Fruit fly (Drosophila melanogaster) whole organism, embryonic: ENCODE results near the gene Cyt-b5-r.

Experiments used
- Atf-2 ChIP-seq: fragments of 200-800 bp; sonication (Bioruptor generic); optimal IDR thresholded peaks from 2 replicates; lab custom pipeline; 2016; ENCODE audit warnings: missing biosample characterization, missing genetic modification characterization
- Atf6 ChIP-seq: fragments of 200-800 bp; sonication (Bioruptor generic); IDR thresholded peaks from 2 replicates; pipeline ENCODE4 v1.3.6; 2022; ENCODE audit warnings: missing biosample characterization, missing genetic modification characterization
- CG10147 ChIP-seq: fragments of 200-800 bp; sonication (Bioruptor generic); optimal IDR thresholded peaks from 2 replicates; lab custom pipeline; 2019; ENCODE audit warnings: missing biosample characterization, mild to moderate bottlenecking, missing genetic modification characterization, moderate library complexity
- CG1024 ChIP-seq: fragments of 200-800 bp; sonication (Bioruptor generic); IDR thresholded peaks from 2 replicates; pipeline ENCODE4 v1.3.6; 2022; ENCODE audit warnings: missing biosample characterization, missing genetic modification characterization
- CG10959 ChIP-seq: fragments of 200-800 bp; sonication (Bioruptor generic); IDR thresholded peaks from 2 replicates; pipeline ENCODE4 v1.3.6; 2022; ENCODE audit warnings: missing biosample characterization, missing genetic modification characterization
- CG13424 ChIP-seq: fragments of 200-800 bp; sonication (Bioruptor generic); optimal IDR thresholded peaks from 2 replicates; lab custom pipeline; 2019; ENCODE audit warnings: missing biosample characterization, mild to moderate bottlenecking, missing genetic modification characterization, moderate library complexity
- CG13775 ChIP-seq: fragments of 200-800 bp; sonication (Bioruptor generic); optimal IDR thresholded peaks from 3 replicates; lab custom pipeline; 2017; ENCODE audit warnings: missing biosample characterization, mild to moderate bottlenecking, missing genetic modification characterization
- CG15601 ChIP-seq: fragments of 200-800 bp; sonication (Bioruptor generic); optimal IDR thresholded peaks from 3 replicates; lab custom pipeline; 2019; ENCODE audit warnings: missing biosample characterization, mild to moderate bottlenecking, missing genetic modification characterization, moderate library complexity
- CG1603 ChIP-seq: fragments of 200-800 bp; sonication (Bioruptor generic); optimal IDR thresholded peaks from 2 replicates; lab custom pipeline; 2019; ENCODE audit warnings: missing biosample characterization, mild to moderate bottlenecking, missing genetic modification characterization, moderate library complexity
- CG1832 ChIP-seq: fragments of 200-800 bp; sonication (Bioruptor generic); optimal IDR thresholded peaks from 2 replicates; lab custom pipeline; 2017; ENCODE audit warnings: missing biosample characterization, mild to moderate bottlenecking, missing genetic modification characterization, inconsistent platforms
- CG33557 ChIP-seq: fragments of 200-800 bp; sonication (Bioruptor generic); optimal IDR thresholded peaks from 2 replicates; lab custom pipeline; 2019; ENCODE audit warnings: missing biosample characterization, mild to moderate bottlenecking, missing genetic modification characterization, moderate library complexity
- CG3847 ChIP-seq: fragments of 200-800 bp; sonication (Bioruptor generic); IDR thresholded peaks from 2 replicates; pipeline ENCODE4 v1.3.6; 2022; ENCODE audit warnings: missing biosample characterization, missing genetic modification characterization
- CG4617 ChIP-seq: fragments of 200-800 bp; sonication (Bioruptor generic); optimal IDR thresholded peaks from 3 replicates; lab custom pipeline; 2016; ENCODE audit warnings: missing biosample characterization, missing genetic modification characterization, borderline replicate concordance
- CG4707 ChIP-seq: fragments of 200-800 bp; sonication (Bioruptor generic); optimal IDR thresholded peaks from 2 replicates; lab custom pipeline; 2018; ENCODE audit warnings: missing biosample characterization, mild to moderate bottlenecking, missing genetic modification characterization, moderate library complexity
- CG4730 ChIP-seq: fragments of 200-800 bp; sonication (Bioruptor generic); IDR thresholded peaks from 2 replicates; pipeline ENCODE4 v1.3.6; 2022; ENCODE audit warnings: missing biosample characterization, missing genetic modification characterization
- CG5180 ChIP-seq: fragments of 200-800 bp; sonication (Bioruptor generic); optimal IDR thresholded peaks from 3 replicates; lab custom pipeline; 2017; ENCODE audit warnings: missing biosample characterization, missing genetic modification characterization, mild to moderate bottlenecking, moderate library complexity, missing genetic modification reagents
- CG6272 ChIP-seq: fragments of 200-800 bp; sonication (Bioruptor generic); IDR thresholded peaks from 2 replicates; pipeline ENCODE4 v1.3.6; 2022; ENCODE audit warnings: missing biosample characterization, missing genetic modification characterization
- CG6813 ChIP-seq: fragments of 200-800 bp; sonication (Bioruptor generic); optimal IDR thresholded peaks from 2 replicates; lab custom pipeline; 2017; ENCODE audit warnings: missing biosample characterization, missing genetic modification characterization, mild to moderate bottlenecking, moderate library complexity, missing genetic modification reagents
- CG8281 ChIP-seq: fragments of 200-800 bp; sonication (Bioruptor generic); optimal IDR thresholded peaks from 2 replicates; lab custom pipeline; 2018; ENCODE audit warnings: missing biosample characterization, mild to moderate bottlenecking, missing genetic modification characterization, moderate library complexity
- Elba2 ChIP-seq: fragments of 200-800 bp; sonication (Bioruptor generic); optimal IDR thresholded peaks from 3 replicates; lab custom pipeline; 2016; ENCODE audit warnings: missing biosample characterization, missing genetic modification characterization
- Ets97D ChIP-seq: fragments of 200-800 bp; sonication (Bioruptor generic); optimal IDR thresholded peaks from 3 replicates; lab custom pipeline; 2016; ENCODE audit warnings: missing biosample characterization, missing genetic modification characterization
- HLH3B ChIP-seq: fragments of 200-800 bp; sonication (Bioruptor generic); IDR thresholded peaks from 2 replicates; pipeline ENCODE4 v1.3.6; 2022; ENCODE audit warnings: missing biosample characterization, missing genetic modification characterization
- Hmx ChIP-seq: fragments of 200-800 bp; sonication (Bioruptor generic); optimal IDR thresholded peaks from 2 replicates; lab custom pipeline; 2016; ENCODE audit warnings: missing biosample characterization, missing genetic modification characterization
- Kr ChIP-seq: fragments of 200-800 bp; sonication (Bioruptor generic); optimal IDR thresholded peaks from 2 replicates; lab custom pipeline; 2017; ENCODE audit warnings: missing biosample characterization, mild to moderate bottlenecking, missing genetic modification characterization
- Med ChIP-seq: fragments of 200-800 bp; sonication (Bioruptor generic); peaks from one replicate; lab custom pipeline; 2016; ENCODE audit warnings: missing biosample characterization, missing genetic modification characterization, mild to moderate bottlenecking, inconsistent platforms, moderate library complexity
- Mes4 ChIP-seq: fragments of 200-800 bp; sonication (Bioruptor generic); optimal IDR thresholded peaks from 2 replicates; lab custom pipeline; 2016; ENCODE audit warnings: missing biosample characterization, missing genetic modification characterization
- Mrtf ChIP-seq: fragments of 200-800 bp; sonication (Bioruptor generic); IDR thresholded peaks from 3 replicates; pipeline ENCODE4 v1.3.6; 2022; ENCODE audit warnings: missing biosample characterization, missing genetic modification characterization
- NC2α ChIP-seq: fragments of 200-800 bp; sonication (Bioruptor generic); optimal IDR thresholded peaks from 2 replicates; lab custom pipeline; 2016; ENCODE audit warnings: missing biosample characterization, missing genetic modification characterization
- NFAT ChIP-seq: fragments of 200-800 bp; sonication (Bioruptor generic); IDR thresholded peaks from 2 replicates; pipeline ENCODE4 v1.3.6; 2022; ENCODE audit warnings: missing biosample characterization, missing genetic modification characterization
- Nf-YB ChIP-seq: fragments of 200-800 bp; sonication (Bioruptor generic); optimal IDR thresholded peaks from 3 replicates; lab custom pipeline; 2019; ENCODE audit warnings: missing biosample characterization, mild to moderate bottlenecking, missing genetic modification characterization, moderate library complexity
- Rfx ChIP-seq: fragments of 200-800 bp; sonication (Bioruptor generic); IDR thresholded peaks from 2 replicates; pipeline ENCODE4 v1.3.6; 2022; ENCODE audit warnings: missing biosample characterization, missing genetic modification characterization
- Rx ChIP-seq: fragments of 200-800 bp; sonication (Bioruptor generic); IDR thresholded peaks from 2 replicates; pipeline ENCODE4 v1.3.6; 2022; ENCODE audit warnings: missing biosample characterization, missing genetic modification characterization
- Xrp1 ChIP-seq: fragments of 200-800 bp; sonication (Bioruptor generic); IDR thresholded peaks from 2 replicates; pipeline ENCODE4 v1.3.6; 2022; ENCODE audit warnings: missing biosample characterization, missing genetic modification characterization
- bab2 ChIP-seq: fragments of 200-800 bp; sonication (Bioruptor generic); optimal IDR thresholded peaks from 2 replicates; lab custom pipeline; 2016; ENCODE audit warnings: missing biosample characterization, missing genetic modification characterization
- bowl ChIP-seq: fragments of 200-800 bp; sonication (Bioruptor generic); IDR thresholded peaks from 2 replicates; pipeline ENCODE4 v1.3.6; 2022; ENCODE audit warnings: missing biosample characterization, missing genetic modification characterization
- chm ChIP-seq: fragments of 200-800 bp; sonication (Bioruptor generic); IDR thresholded peaks from 2 replicates; pipeline ENCODE4 v1.3.6; 2022; ENCODE audit warnings: missing biosample characterization, missing genetic modification characterization
- danr ChIP-seq: fragments of 200-800 bp; sonication (Bioruptor generic); IDR thresholded peaks from 2 replicates; pipeline ENCODE4 v1.3.6; 2022; ENCODE audit warnings: missing biosample characterization, missing genetic modification characterization
- dati ChIP-seq: fragments of 200-800 bp; sonication (Bioruptor generic); IDR thresholded peaks from 2 replicates; pipeline ENCODE4 v1.3.6; 2022; ENCODE audit warnings: missing biosample characterization, missing genetic modification characterization
- dm ChIP-seq: fragments of 200-800 bp; sonication (Bioruptor generic); optimal IDR thresholded peaks from 3 replicates; lab custom pipeline; 2016; ENCODE audit warnings: missing biosample characterization, missing genetic modification characterization
- ewg ChIP-seq: fragments of 200-800 bp; sonication (Bioruptor generic); optimal IDR thresholded peaks from 3 replicates; lab custom pipeline; 2017; ENCODE audit warnings: mild to moderate bottlenecking, missing biosample characterization, missing genetic modification reagents, missing genetic modification characterization
- exex ChIP-seq: fragments of 200-800 bp; sonication (Bioruptor generic); optimal IDR thresholded peaks from 4 replicates; lab custom pipeline; 2018; ENCODE audit warnings: missing biosample characterization, mild to moderate bottlenecking, missing genetic modification characterization, moderate library complexity
- mirr ChIP-seq: fragments of 200-800 bp; sonication (Bioruptor generic); optimal IDR thresholded peaks from 3 replicates; lab custom pipeline; 2018; ENCODE audit warnings: missing biosample characterization, mild to moderate bottlenecking, missing genetic modification characterization
- nau ChIP-seq: fragments of 200-800 bp; sonication (Bioruptor generic); optimal IDR thresholded peaks from 3 replicates; lab custom pipeline; 2017; ENCODE audit warnings: missing biosample characterization, mild to moderate bottlenecking, missing genetic modification characterization, missing genetic modification reagents
- odd ChIP-seq: fragments of 200-800 bp; sonication (Bioruptor generic); optimal IDR thresholded peaks from 2 replicates; lab custom pipeline; 2017; ENCODE audit warnings: missing biosample characterization, mild to moderate bottlenecking, missing genetic modification characterization
- sim ChIP-seq: fragments of 200-800 bp; sonication (Bioruptor generic); IDR thresholded peaks from 2 replicates; pipeline ENCODE4 v1.3.6; 2022; ENCODE audit warnings: missing biosample characterization, missing genetic modification characterization
- stc ChIP-seq: fragments of 200-800 bp; sonication (Bioruptor generic); IDR thresholded peaks from 2 replicates; pipeline ENCODE4 v1.3.6; 2022; ENCODE audit warnings: missing biosample characterization, missing genetic modification characterization
- sug ChIP-seq: fragments of 200-800 bp; optimal IDR thresholded peaks from 2 replicates; lab custom pipeline; 2019; ENCODE audit warnings: missing biosample characterization, mild to moderate bottlenecking, missing genetic modification characterization, moderate library complexity
- tap ChIP-seq: fragments of 200-800 bp; optimal IDR thresholded peaks from 3 replicates; lab custom pipeline; 2019; ENCODE audit warnings: missing biosample characterization, mild to moderate bottlenecking, missing genetic modification characterization, moderate library complexity
- tna ChIP-seq: fragments of 200-800 bp; sonication (Bioruptor generic); IDR thresholded peaks from 2 replicates; pipeline ENCODE4 v1.3.6; 2022; ENCODE audit warnings: missing biosample characterization, missing genetic modification characterization; ENCODE audit not compliant: partially characterized antibody
- z ChIP-seq: fragments of 200-800 bp; sonication (Bioruptor generic); IDR thresholded peaks from 3 replicates; pipeline ENCODE4 v1.3.6; 2022; ENCODE audit warnings: missing biosample characterization, missing genetic modification characterization
- zen ChIP-seq: fragments of 200-800 bp; sonication (Bioruptor generic); optimal IDR thresholded peaks from 3 replicates; lab custom pipeline; 2018; ENCODE audit warnings: missing biosample characterization, mild to moderate bottlenecking, missing genetic modification characterization, moderate library complexity
- zen2 ChIP-seq: fragments of 200-800 bp; sonication (Bioruptor generic); IDR thresholded peaks from 3 replicates; pipeline ENCODE4 v1.3.6; 2022; ENCODE audit warnings: missing biosample characterization, missing genetic modification characterization; ENCODE audit not compliant: partially characterized antibody
- zf30C ChIP-seq: fragments of 200-800 bp; sonication (Bioruptor generic); optimal IDR thresholded peaks from 3 replicates; lab custom pipeline; 2018; ENCODE audit warnings: missing biosample characterization, mild to moderate bottlenecking, missing genetic modification characterization

The Cyt-b5-r gene

DNA sequence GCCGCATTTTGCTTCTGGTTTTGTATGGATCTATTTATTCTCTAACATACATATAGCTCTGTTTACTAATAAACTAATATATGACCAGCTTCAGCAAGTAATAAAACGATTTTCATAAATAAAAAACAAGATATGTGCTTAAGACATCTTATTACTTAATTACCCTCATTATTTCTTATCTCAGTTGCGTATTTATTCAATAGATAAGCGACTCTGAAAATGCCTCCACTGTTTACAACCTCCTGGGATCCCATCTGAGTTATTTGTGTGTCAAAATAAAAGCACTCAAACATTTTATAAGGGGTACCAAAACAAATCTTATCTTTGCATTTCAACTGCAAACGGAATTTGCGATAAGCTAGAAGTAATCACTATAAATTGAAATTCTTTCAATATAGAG is 29.2 kb upstream of the Cyt-b5-r start (continued):
- TF ChIP-seq CG4617 (GFP tag; lab: Kevin White, UChicago) (no peak), Rx (GFP tag; lab: Robert Waterston, UW) (no peak), Nf-YB (GFP tag; lab: Kevin White, UChicago) (peak; percentile 36), Rfx (no peak), zen2 (no peak), exex (peak; percentile 97), CG3847 (GFP tag; lab: Robert Waterston, UW) (no peak), CG10959 (GFP tag; lab: Robert Waterston, UW) (no peak), tap (peak; percentile 13), danr (GFP tag; lab: Robert Waterston, UW) (no peak), CG13424 (tag; lab: Kevin White, UChicago) (peak; percentile 17), Atf6 (no peak), Kr (GFP tag; lab: Kevin White, UChicago) (no peak), Mrtf (GFP tag; lab: Robert Waterston, UW) (no peak), dati (no peak), Xrp1 (GFP tag; lab: Robert Waterston, UW) (no peak), Ets97D (GFP tag; lab: Kevin White, UChicago) (no peak), tna (no peak), CG10147 (GFP tag; lab: Kevin White, UChicago) (peak; percentile 28), CG6272 (GFP tag; lab: Robert Waterston, UW) (no peak), CG5180 (GFP tag; lab: Kevin White, UChicago) (no peak), CG13775 (GFP tag; lab: Kevin White, UChicago) (no peak), zen (tag; lab: Kevin White, UChicago) (no peak), zf30C (GFP tag; lab: Kevin White, UChicago) (no peak), CG6813 (GFP tag; lab: Kevin White, UChicago) (peak; percentile 27), odd (peak; percentile 62), CG4707 (GFP tag; lab: Kevin White, UChicago) (no peak), CG33557 (no peak), chm (GFP tag; lab: Robert Waterston, UW) (no peak), Med (GFP tag; lab: Kevin White, UChicago) (peak; percentile 29), Elba2 (no peak), NC2α (GFP tag; lab: Kevin White, UChicago) (no peak), CG1832 (GFP tag; lab: Kevin White, UChicago) (no peak), Hmx (GFP tag; lab: Kevin White, UChicago) (no peak), CG4730 (GFP tag; lab: Robert Waterston, UW) (no peak)
- TF ChIP-seq, all 482 proteins: peak for 68

DNA sequence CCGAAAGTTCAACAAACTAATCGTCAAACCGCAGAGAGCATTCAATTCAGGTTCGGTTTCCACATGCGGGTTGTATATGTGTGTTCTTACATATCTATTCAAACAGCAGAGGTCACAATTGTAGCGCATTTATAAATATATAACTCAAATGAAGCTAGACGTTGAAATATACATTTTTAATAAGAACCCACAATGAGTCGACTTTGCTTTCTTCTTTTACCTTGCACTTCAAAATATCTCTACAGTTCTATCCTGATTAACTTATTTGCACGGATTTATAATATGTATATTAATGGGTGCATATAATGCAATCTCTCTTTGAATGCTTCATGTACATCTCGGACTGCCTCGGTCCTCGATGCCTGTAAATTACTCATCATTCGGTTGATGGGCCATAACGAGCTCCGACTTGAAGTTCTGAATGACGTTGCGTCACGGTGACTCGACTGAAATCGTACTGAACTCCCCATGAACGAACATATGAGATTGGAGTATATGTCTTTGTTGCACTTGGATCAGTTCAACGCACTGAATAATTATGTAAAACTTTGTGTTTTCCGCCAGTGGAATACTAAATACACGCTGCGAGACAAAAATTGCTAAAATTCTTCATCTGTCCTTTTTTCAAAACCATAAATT is 27.9 kb upstream of the Cyt-b5-r start:
- no peak for TF ChIP-seq bab2 (GFP tag; lab: Kevin White, UChicago)
- no peak for TF ChIP-seq dm (GFP tag; lab: Kevin White, UChicago)
- TF ChIP-seq CG6272 (GFP tag; lab: Robert Waterston, UW) = no peak
- TF ChIP-seq nau (GFP tag; lab: Kevin White, UChicago) = no peak
- TF ChIP-seq Atf-2 (GFP tag; lab: Kevin White, UChicago) = no peak
- no peak for TF ChIP-seq ewg (GFP tag; lab: Kevin White, UChicago)
- no peak for TF ChIP-seq sug (tag; lab: Kevin White, UChicago)
- TF ChIP-seq NFAT (GFP tag; lab: Robert Waterston, UW) = no peak
- TF ChIP-seq bowl (GFP tag; lab: Robert Waterston, UW) = no peak
- TF ChIP-seq Mes4 (GFP tag; lab: Kevin White, UChicago) = no peak
- no peak for TF ChIP-seq HLH3B
- TF ChIP-seq CG8281 (tag; lab: Kevin White, UChicago) = no peak
- TF ChIP-seq z (GFP tag; lab: Robert Waterston, UW) = no peak
- TF ChIP-seq mirr = no peak
- TF ChIP-seq CG1603 = peak; percentile 11
- TF ChIP-seq CG15601 (tag; lab: Kevin White, UChicago) = peak; percentile 52
- TF ChIP-seq CG1024 (GFP tag; lab: Robert Waterston, UW) = no peak
- TF ChIP-seq stc = no peak
- no peak for TF ChIP-seq sim (GFP tag; lab: Robert Waterston, UW)
